Fruit fly (Drosophila melanogaster) whole organism, embryonic: ENCODE measurements around the gene CG13075.

ENCODE experiments used
- CG11093 ChIP-seq: fragments of 200-800 bp; sonication (Bioruptor generic); IDR thresholded peaks from 3 replicates; pipeline ENCODE4 v1.3.6; 2022; ENCODE audit warnings: missing biosample characterization, missing genetic modification characterization
- CG11398 ChIP-seq: fragments of 200-800 bp; sonication (Bioruptor generic); optimal IDR thresholded peaks from 2 replicates; lab custom pipeline; 2016; ENCODE audit warnings: missing biosample characterization, missing genetic modification characterization
- CG11560 ChIP-seq: fragments of 200-800 bp; sonication (Bioruptor generic); IDR thresholded peaks from 3 replicates; pipeline ENCODE4 v1.3.6; 2022; ENCODE audit warnings: missing biosample characterization, missing genetic modification characterization
- CG12391 ChIP-seq: fragments of 200-800 bp; sonication (Bioruptor generic); optimal IDR thresholded peaks from 3 replicates; lab custom pipeline; 2018; ENCODE audit warnings: missing biosample characterization, mild to moderate bottlenecking, missing genetic modification characterization, moderate library complexity
- CG12769 ChIP-seq: fragments of 200-800 bp; sonication (Bioruptor generic); optimal IDR thresholded peaks from 2 replicates; lab custom pipeline; 2019; ENCODE audit warnings: missing biosample characterization, mild to moderate bottlenecking, missing genetic modification characterization, moderate library complexity
- CG14667 ChIP-seq: fragments of 200-800 bp; sonication (Bioruptor generic); IDR thresholded peaks from 2 replicates; pipeline ENCODE4 v1.3.6; 2022; ENCODE audit warnings: missing biosample characterization, missing genetic modification characterization
- CG15514 ChIP-seq: fragments of 200-800 bp; sonication (Bioruptor generic); optimal IDR thresholded peaks from 3 replicates; lab custom pipeline; 2017; ENCODE audit warnings: missing biosample characterization, missing genetic modification characterization, mild to moderate bottlenecking, moderate library complexity, missing genetic modification reagents
- CG1603 ChIP-seq: fragments of 200-800 bp; sonication (Bioruptor generic); optimal IDR thresholded peaks from 2 replicates; lab custom pipeline; 2019; ENCODE audit warnings: missing biosample characterization, mild to moderate bottlenecking, missing genetic modification characterization, moderate library complexity
- CG17359 ChIP-seq: fragments of 200-800 bp; sonication (Bioruptor generic); optimal IDR thresholded peaks from 3 replicates; lab custom pipeline; 2018; ENCODE audit warnings: missing biosample characterization, mild to moderate bottlenecking, missing genetic modification characterization, moderate library complexity
- CG17568 ChIP-seq: fragments of 200-800 bp; sonication (Bioruptor generic); optimal IDR thresholded peaks from 2 replicates; lab custom pipeline; 2018; ENCODE audit warnings: missing biosample characterization, mild to moderate bottlenecking, missing genetic modification characterization, moderate library complexity
- CG18476 ChIP-seq: fragments of 200-800 bp; sonication (Bioruptor generic); optimal IDR thresholded peaks from 2 replicates; lab custom pipeline; 2016; ENCODE audit warnings: missing biosample characterization, mild to moderate bottlenecking, missing genetic modification characterization
- CG33557 ChIP-seq: fragments of 200-800 bp; sonication (Bioruptor generic); optimal IDR thresholded peaks from 2 replicates; lab custom pipeline; 2019; ENCODE audit warnings: missing biosample characterization, mild to moderate bottlenecking, missing genetic modification characterization, moderate library complexity
- CG3847 ChIP-seq: fragments of 200-800 bp; sonication (Bioruptor generic); IDR thresholded peaks from 2 replicates; pipeline ENCODE4 v1.3.6; 2022; ENCODE audit warnings: missing biosample characterization, missing genetic modification characterization
- CG42726 ChIP-seq: fragments of 200-800 bp; sonication (Bioruptor generic); IDR thresholded peaks from 2 replicates; pipeline ENCODE4 v1.3.6; 2022; ENCODE audit warnings: missing biosample characterization, missing genetic modification characterization; ENCODE audit not compliant: partially characterized antibody
- CG4360 ChIP-seq: fragments of 200-800 bp; sonication (Bioruptor generic); IDR thresholded peaks from 2 replicates; pipeline ENCODE4 v1.3.6; 2022; ENCODE audit warnings: missing biosample characterization, missing genetic modification characterization
- CG6791 ChIP-seq: fragments of 200-800 bp; sonication (Bioruptor generic); IDR thresholded peaks from 3 replicates; pipeline ENCODE4 v1.3.6; 2022; ENCODE audit warnings: missing biosample characterization, missing genetic modification characterization; ENCODE audit not compliant: partially characterized antibody
- CG7556 ChIP-seq: fragments of 200-800 bp; sonication (Bioruptor generic); optimal IDR thresholded peaks from 2 replicates; lab custom pipeline; 2017; ENCODE audit warnings: missing biosample characterization, mild to moderate bottlenecking, missing genetic modification characterization
- CG7928 ChIP-seq: fragments of 200-800 bp; sonication (Bioruptor generic); optimal IDR thresholded peaks from 2 replicates; lab custom pipeline; 2017; ENCODE audit warnings: missing biosample characterization, mild to moderate bottlenecking, missing genetic modification characterization
- CG8924 ChIP-seq: fragments of 200-800 bp; optimal IDR thresholded peaks from 3 replicates; lab custom pipeline; 2019; ENCODE audit warnings: missing biosample characterization, mild to moderate bottlenecking, missing genetic modification characterization, moderate library complexity
- CG9932 ChIP-seq: fragments of 200-800 bp; sonication (Bioruptor generic); IDR thresholded peaks from 2 replicates; pipeline ENCODE4 v1.3.6; 2022; ENCODE audit warnings: missing biosample characterization, missing genetic modification characterization
- Dll ChIP-seq: fragments of 200-800 bp; sonication (Bioruptor generic); IDR thresholded peaks from 4 replicates; pipeline ENCODE4 v1.3.6; 2022; ENCODE audit warnings: missing biosample characterization, missing genetic modification characterization; ENCODE audit not compliant: partially characterized antibody
- Fer3 ChIP-seq: fragments of 200-800 bp; sonication (Bioruptor generic); optimal IDR thresholded peaks from 2 replicates; lab custom pipeline; 2018; ENCODE audit warnings: missing biosample characterization, mild to moderate bottlenecking, missing genetic modification characterization, moderate library complexity
- HLH3B ChIP-seq: fragments of 200-800 bp; sonication (Bioruptor generic); IDR thresholded peaks from 2 replicates; pipeline ENCODE4 v1.3.6; 2022; ENCODE audit warnings: missing biosample characterization, missing genetic modification characterization
- HmgD ChIP-seq: fragments of 200-800 bp; sonication (Bioruptor generic); optimal IDR thresholded peaks from 3 replicates; lab custom pipeline; 2016; ENCODE audit warnings: missing biosample characterization, missing genetic modification characterization
- Hsf ChIP-seq: fragments of 200-800 bp; sonication (Bioruptor generic); optimal IDR thresholded peaks from 3 replicates; lab custom pipeline; 2016; ENCODE audit warnings: missing biosample characterization, missing genetic modification characterization
- MBD-R2 ChIP-seq: fragments of 200-800 bp; sonication (Bioruptor generic); IDR thresholded peaks from 2 replicates; pipeline ENCODE4 v1.3.6; 2022; ENCODE audit warnings: missing biosample characterization, missing genetic modification characterization
- Neu2 ChIP-seq: fragments of 200-800 bp; sonication (Bioruptor generic); optimal IDR thresholded peaks from 3 replicates; lab custom pipeline; 2016; ENCODE audit warnings: missing biosample characterization, missing genetic modification characterization, borderline replicate concordance
- Poxn ChIP-seq: fragments of 200-800 bp; sonication (Bioruptor generic); IDR thresholded peaks from 2 replicates; pipeline ENCODE4 v1.3.6; 2022; ENCODE audit warnings: missing biosample characterization, missing genetic modification characterization
- Rx ChIP-seq: fragments of 200-800 bp; sonication (Bioruptor generic); IDR thresholded peaks from 2 replicates; pipeline ENCODE4 v1.3.6; 2022; ENCODE audit warnings: missing biosample characterization, missing genetic modification characterization
- Sry-β ChIP-seq: fragments of 200-800 bp; sonication (Bioruptor generic); optimal IDR thresholded peaks from 2 replicates; lab custom pipeline; 2018; ENCODE audit warnings: missing biosample characterization, mild to moderate bottlenecking, missing genetic modification characterization, moderate library complexity
- Taf1 ChIP-seq: fragments of 200-800 bp; sonication (Bioruptor generic); IDR thresholded peaks from 2 replicates; pipeline ENCODE4 v1.3.6; 2022; ENCODE audit warnings: missing biosample characterization, missing genetic modification characterization
- ab ChIP-seq: fragments of 200-800 bp; sonication (Bioruptor generic); optimal IDR thresholded peaks from 2 replicates; lab custom pipeline; 2016; ENCODE audit warnings: missing biosample characterization, missing genetic modification characterization
- abd-A ChIP-seq: fragments of 200-800 bp; sonication (Bioruptor generic); optimal IDR thresholded peaks from 3 replicates; lab custom pipeline; 2019; ENCODE audit warnings: missing biosample characterization, mild to moderate bottlenecking, missing genetic modification characterization, moderate library complexity
- ase ChIP-seq: fragments of 200-800 bp; sonication (Bioruptor generic); IDR thresholded peaks from 3 replicates; pipeline ENCODE4 v1.3.6; 2022; ENCODE audit warnings: missing biosample characterization, missing genetic modification characterization
- btn ChIP-seq: fragments of 200-800 bp; sonication (Bioruptor generic); optimal IDR thresholded peaks from 2 replicates; lab custom pipeline; 2016; ENCODE audit warnings: missing biosample characterization, missing genetic modification characterization
- cas ChIP-seq: fragments of 200-800 bp; sonication (Bioruptor generic); IDR thresholded peaks from 2 replicates; pipeline ENCODE4 v1.3.6; 2022; ENCODE audit warnings: missing biosample characterization, missing genetic modification characterization
- fru ChIP-seq: fragments of >200 bp; optimal IDR thresholded peaks from 2 replicates; lab custom pipeline; 2017
- gcm2 ChIP-seq: fragments of 200-800 bp; sonication (Bioruptor generic); optimal IDR thresholded peaks from 2 replicates; lab custom pipeline; 2016; ENCODE audit warnings: missing biosample characterization, missing genetic modification characterization
- gsb ChIP-seq: fragments of 200-800 bp; sonication (Bioruptor generic); IDR thresholded peaks from 2 replicates; pipeline ENCODE4 v1.3.6; 2022; ENCODE audit warnings: missing biosample characterization, missing genetic modification characterization
- jigr1 ChIP-seq: fragments of 200-800 bp; sonication (Bioruptor generic); IDR thresholded peaks from 3 replicates; pipeline ENCODE4 v1.3.6; 2022; ENCODE audit warnings: missing biosample characterization, missing genetic modification characterization
- odd ChIP-seq: fragments of 200-800 bp; sonication (Bioruptor generic); optimal IDR thresholded peaks from 2 replicates; lab custom pipeline; 2017; ENCODE audit warnings: missing biosample characterization, mild to moderate bottlenecking, missing genetic modification characterization
- org-1 ChIP-seq: fragments of 200-800 bp; sonication (Bioruptor generic); optimal IDR thresholded peaks from 2 replicates; lab custom pipeline; 2017; ENCODE audit warnings: missing biosample characterization, missing genetic modification characterization
- p53 ChIP-seq: fragments of 200-800 bp; sonication (Bioruptor generic); optimal IDR thresholded peaks from 2 replicates; lab custom pipeline; 2016; ENCODE audit warnings: missing biosample characterization, missing genetic modification characterization
- pb ChIP-seq: fragments of 200-800 bp; sonication (Bioruptor generic); optimal IDR thresholded peaks from 3 replicates; lab custom pipeline; 2016; ENCODE audit warnings: missing biosample characterization, missing genetic modification characterization
- peb ChIP-seq: fragments of 200-800 bp; sonication (Bioruptor generic); IDR thresholded peaks from 2 replicates; pipeline ENCODE4 v1.3.6; 2022; ENCODE audit warnings: missing biosample characterization, missing genetic modification characterization
- prd ChIP-seq, 3 experiments: fragments of >200 bp in 2 of 3; fragments of 200-800 bp in 1 of 3; sonication (Bioruptor generic) in 1 of 3; optimal IDR thresholded peaks in 2 of 3; IDR thresholded peaks in 1 of 3; 2 replicates in 2 of 3; 3 replicates in 1 of 3; pipeline versions ENCODE4 v1.3.6 to Lab custom; 2017 to 2022; ENCODE audit warnings: missing biosample characterization in 1 of 3, missing genetic modification characterization in 1 of 3
- so ChIP-seq: fragments of 200-800 bp; sonication (Bioruptor generic); IDR thresholded peaks from 3 replicates; pipeline ENCODE4 v1.3.6; 2022; ENCODE audit warnings: missing biosample characterization, missing genetic modification characterization
- sob ChIP-seq: fragments of 200-800 bp; sonication (Bioruptor generic); IDR thresholded peaks from 2 replicates; pipeline ENCODE4 v1.3.6; 2022; ENCODE audit warnings: missing biosample characterization, missing genetic modification characterization
- ssp ChIP-seq: fragments of 200-800 bp; sonication (Bioruptor generic); IDR thresholded peaks from 2 replicates; pipeline ENCODE4 v1.3.6; 2022; ENCODE audit warnings: missing biosample characterization, missing genetic modification characterization
- tgo ChIP-seq: fragments of 200-800 bp; sonication (Bioruptor generic); IDR thresholded peaks from 3 replicates; pipeline ENCODE4 v1.3.6; 2022; ENCODE audit warnings: missing biosample characterization, missing genetic modification characterization
- trem ChIP-seq: fragments of 200-800 bp; optimal IDR thresholded peaks from 3 replicates; lab custom pipeline; 2019; ENCODE audit warnings: missing biosample characterization, mild to moderate bottlenecking, missing genetic modification characterization, moderate library complexity

The CG13075 gene

dm6 chr3L:16048086-16048485, 35.7 kb upstream of the CG13075 start (continued):
- TF ChIP-seq cas (GFP tag; lab: Robert Waterston, UW) (peak; percentile 17; the same call in 1 of the 2 replicates), Taf1 (GFP tag; lab: Robert Waterston, UW) (no peak), Dll (GFP tag; lab: Robert Waterston, UW) (no peak), sob (GFP tag; lab: Robert Waterston, UW) (peak; percentile 66), jigr1 (no peak), so (GFP tag; lab: Robert Waterston, UW) (peak; percentile 84; the same call in 2 of the 3 replicates), Hsf (GFP tag; lab: Kevin White, UChicago) (peak; percentile 32), gcm2 (no peak), CG3847 (GFP tag; lab: Robert Waterston, UW) (0 out of 2 replicates have a peak, but pooled peaks have one; percentile 45), Neu2 (GFP tag; lab: Kevin White, UChicago) (no peak), CG18476 (GFP tag; lab: Kevin White, UChicago) (peak; percentile 19), CG11560 (0 out of 3 replicates have a peak, but pooled peaks have one; percentile 34), fru (lab: Kevin White, UChicago) (no peak), CG7928 (GFP tag; lab: Kevin White, UChicago) (no peak), ab (GFP tag; lab: Kevin White, UChicago) (no peak), ssp (GFP tag; lab: Robert Waterston, UW) (no peak), CG9932 (GFP tag; lab: Robert Waterston, UW) (peak; percentile 74), abd-A (tag; lab: Kevin White, UChicago) (no peak), odd (GFP tag; lab: Kevin White, UChicago) (no peak), pb (GFP tag; lab: Kevin White, UChicago) (peak; percentile 9), CG4360 (GFP tag; lab: Robert Waterston, UW) (no peak), HLH3B (GFP tag; lab: Robert Waterston, UW) (peak; percentile 46), p53 (GFP tag; lab: Kevin White, UChicago) (no peak), tgo (peak; percentile 62; the same call in 2 of the 3 replicates), peb (GFP tag; lab: Robert Waterston, UW) (no peak), CG8924 (tag; lab: Kevin White, UChicago) (peak; percentile 45), ase (GFP tag; lab: Robert Waterston, UW) (no peak; the same call in 2 of the 3 replicates), CG15514 (GFP tag; lab: Kevin White, UChicago) (peak; percentile 55), CG12769 (tag; lab: Kevin White, UChicago) (peak; percentile 72), CG6791 (GFP tag; lab: Robert Waterston, UW) (no peak), CG14667 (GFP tag; lab: Robert Waterston, UW) (no peak), CG12391 (tag; lab: Kevin White, UChicago) (peak; percentile 27), gsb (peak; percentile 58), Rx (GFP tag; lab: Robert Waterston, UW) (no peak), CG33557 (no peak), HmgD (GFP tag; lab: Kevin White, UChicago) (peak; percentile 7), Fer3 (peak; percentile 55), MBD-R2 (GFP tag; lab: Robert Waterston, UW) (peak; percentile 46; the same call in 1 of the 2 replicates), Sry-β (GFP tag; lab: Kevin White, UChicago) (no peak), CG7556 (peak; percentile 14), prd (optimal IDR thresholded peaks at IDR 0.05; lab: Kevin White, UChicago) (no peak), prd (GFP tag; IDR thresholded peaks at IDR 0.05; lab: Robert Waterston, UW) (peak; percentile 64), btn (no peak), CG1603 (tag; lab: Kevin White, UChicago) (peak; percentile 16), CG17568 (no peak), CG17359 (tag; lab: Kevin White, UChicago) (no peak), CG11398 (no peak), trem (tag; lab: Kevin White, UChicago) (no peak), Poxn (GFP tag; lab: Robert Waterston, UW) (no peak), CG11093 (GFP tag; lab: Robert Waterston, UW) (no peak), org-1 (GFP tag; lab: Kevin White, UChicago) (peak; percentile 52), CG42726 (GFP tag; lab: Robert Waterston, UW) (no peak)
